Worm (Caenorhabditis elegans) whole organism, mixed stage, embryonic: ENCODE data around the gene F20B6.6.

Experiments used
- blmp-1 ChIP-seq: fragments of 150-350 bp; optimal IDR thresholded peaks from 2 replicates; lab custom pipeline; 2014; ENCODE audit warnings: missing biosample characterization, missing genetic modification characterization
- ceh-39 ChIP-seq: fragments of 150-350 bp; optimal IDR thresholded peaks from 2 replicates; lab custom pipeline; 2014; ENCODE audit warnings: missing biosample characterization, missing genetic modification characterization
- lin-13 ChIP-seq: fragments of 150-350 bp; optimal IDR thresholded peaks from 2 replicates; lab custom pipeline; 2014; ENCODE audit warnings: missing biosample characterization, missing genetic modification characterization
- lsy-2 ChIP-seq: fragments of 150-350 bp; optimal IDR thresholded peaks from 2 replicates; lab custom pipeline; 2014; ENCODE audit warnings: missing biosample characterization, missing genetic modification characterization
- nhr-237 ChIP-seq: fragments of 150-350 bp; optimal IDR thresholded peaks from 2 replicates; lab custom pipeline; 2014; ENCODE audit warnings: missing biosample characterization, missing genetic modification characterization
- pha-4 ChIP-seq: fragments of 150-350 bp; optimal IDR thresholded peaks from 2 replicates; lab custom pipeline; 2018; ENCODE audit warnings: missing biosample characterization, missing genetic modification reagents, missing genetic modification characterization
- snpc-4 ChIP-seq: fragments of 150-350 bp; optimal IDR thresholded peaks from 2 replicates; lab custom pipeline; 2014; ENCODE audit warnings: missing biosample characterization, missing genetic modification characterization
- sptf-1 ChIP-seq: sonication (generic microtip); optimal IDR thresholded peaks from 2 replicates; lab custom pipeline; 2017; ENCODE audit warnings: mild to moderate bottlenecking, missing genetic modification characterization, moderate library complexity, missing compliant biosample characterization
- unc-120 ChIP-seq: sonication (generic microtip); optimal IDR thresholded peaks from 2 replicates; lab custom pipeline; 2017; ENCODE audit warnings: missing genetic modification characterization, missing compliant biosample characterization; ENCODE audit not compliant: poor library complexity, severe bottlenecking
- unc-39 ChIP-seq: fragments of 150-350 bp; optimal IDR thresholded peaks from 2 replicates; lab custom pipeline; 2014; ENCODE audit warnings: missing biosample characterization, missing genetic modification characterization
- unc-62 ChIP-seq: fragments of 150-350 bp; optimal IDR thresholded peaks from 2 replicates; lab custom pipeline; 2014; ENCODE audit warnings: missing biosample characterization, missing genetic modification reagents, missing genetic modification characterization
- ztf-11 ChIP-seq: fragments of 150-350 bp; optimal IDR thresholded peaks from 2 replicates; lab custom pipeline; 2014; ENCODE audit warnings: missing biosample characterization, missing genetic modification characterization

ce11 chrX:4157896-4158295, 44.1 kb downstream of the F20B6.6 start:
- TF ChIP-seq unc-39 (tag; lab: Kevin White, UChicago) = no peak
- TF ChIP-seq lin-13 (tag; lab: Kevin White, UChicago) = no peak
- TF ChIP-seq unc-62 (GFP tag; lab: Kevin White, UChicago) = peak; percentile 95
- TF ChIP-seq pha-4 (tag; lab: Kevin White, UChicago) = no peak
- TF ChIP-seq ztf-11 = no peak
- no peak for TF ChIP-seq lsy-2 (tag; lab: Kevin White, UChicago)
- no peak for TF ChIP-seq snpc-4 (tag; lab: Kevin White, UChicago)
- TF ChIP-seq blmp-1 = no peak
- no peak for TF ChIP-seq ceh-39 (tag; lab: Kevin White, UChicago)
- no peak for TF ChIP-seq nhr-237 (tag; lab: Kevin White, UChicago)
- no peak for TF ChIP-seq sptf-1
- TF ChIP-seq unc-120 (tag; lab: Kevin White, UChicago) = peak; percentile 29
